Worm (Caenorhabditis elegans) whole organism, L4/young adult: ENCODE results near the gene T09A5.14.
A peak's percentile ranks its signal among the peaks of the same experiment; 100 is the strongest.

Source experiments
- W03F9.2 ChIP-seq: fragments of 150-350 bp; optimal IDR thresholded peaks from 2 replicates; lab custom pipeline; 2014; ENCODE audit warnings: missing biosample characterization, missing genetic modification characterization
- dao-5 ChIP-seq: sonication (generic microtip); optimal IDR thresholded peaks from 2 replicates; lab custom pipeline; 2016; ENCODE audit warnings: missing genotype, missing genetic modification characterization, moderate library complexity, missing compliant biosample characterization
- him-1 ChIP-seq: sonication (generic microtip); optimal IDR thresholded peaks from 2 replicates; lab custom pipeline; 2016; ENCODE audit warnings: missing genotype, missing genetic modification reagents, missing genetic modification characterization, missing compliant biosample characterization

T09A5.14 gene

ce11 chrII:7879266-7879718 is 47.1 kb downstream of the T09A5.14 start, which contains the start of the genes vha-4 and T01H3.5:
Gene vha-4 (minus strand): TSS chrII:7879316.
Gene T01H3.5 (plus strand): TSS chrII:7879616.
- TF ChIP-seq W03F9.2, result no peak
- no peak for TF ChIP-seq dao-5 (tag; lab: Kevin White, UChicago)
- TF ChIP-seq him-1 (tag; lab: Kevin White, UChicago), result no peak

- TF ChIP-seq him-1 (tag; lab: Kevin White, UChicago) (no peak), W03F9.2 (peak; percentile 73), dao-5 (tag; lab: Kevin White, UChicago) (no peak)
These were observed 48.3 kb downstream of the T09A5.14 start, which contains the start of gene perm-1 for ce11 chrII:7880373-7880862. Gene perm-1 (plus strand): TSS chrII:7880812.
